Fruit fly (Drosophila melanogaster): Measurements from ENCODE around the gene CG42359.

Gene CG42359

DNA sequence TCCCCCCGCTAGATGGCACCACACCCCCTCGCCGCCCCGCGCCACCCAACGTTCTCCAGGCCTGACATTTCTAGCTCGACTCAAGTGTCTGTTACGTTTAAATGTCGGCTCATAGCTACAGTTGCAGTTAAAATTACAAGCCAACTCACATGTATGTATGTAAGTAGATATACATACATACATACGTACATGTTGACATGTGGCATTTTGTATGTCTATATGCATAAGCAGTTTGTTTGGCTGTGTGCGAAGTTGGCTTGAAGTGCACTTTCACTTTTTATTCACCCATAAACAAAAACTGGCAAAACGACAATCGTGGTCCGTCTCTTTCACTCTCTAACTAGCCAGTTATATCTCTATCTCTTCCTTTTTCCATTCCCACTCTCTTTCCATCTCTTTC is 20.7 kb upstream of the CG42359 start (continued):
- TF ChIP-seq CG2678 (tag; optimal IDR thresholded peaks at IDR 0.05) (peak; percentile 55), bowl (GFP tag; IDR thresholded peaks at IDR 0.05) (peak; percentile 44; the same call in 1 of the 2 replicates), CG17359 (tag; optimal IDR thresholded peaks at IDR 0.05) (peak; percentile 74), gsb-n (tag; optimal IDR thresholded peaks at IDR 0.05) (peak; percentile 18), Poxn (GFP tag; IDR thresholded peaks at IDR 0.05) (no peak), lab (GFP tag; optimal IDR thresholded peaks at IDR 0.05) (peak; percentile 35), wek (GFP tag; optimal IDR thresholded peaks at IDR 0.05) (peak; percentile 49), Lim3 (GFP tag; IDR thresholded peaks at IDR 0.05) (peak; percentile 31; the same call in 1 of the 2 replicates)

DNA sequence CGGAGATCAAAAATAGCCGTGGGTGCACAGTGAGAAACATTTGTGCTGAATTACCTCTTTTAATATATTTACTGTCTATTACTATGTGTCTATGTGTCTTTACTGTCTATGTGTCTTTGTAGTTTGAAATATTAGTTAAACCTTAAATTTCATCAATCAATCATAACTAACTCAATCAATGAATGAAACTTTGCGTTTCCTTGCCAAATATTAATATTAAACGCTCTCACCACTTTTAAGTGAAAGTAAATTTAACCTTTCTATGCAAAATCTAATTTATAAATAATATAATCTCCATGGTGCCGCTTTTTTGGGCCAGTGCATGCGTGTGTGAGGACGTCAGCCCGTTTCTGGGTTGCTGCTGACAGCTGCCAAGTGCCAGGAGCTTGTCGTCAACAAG is 19.1 kb upstream of the CG42359 start:
- no peak for TF ChIP-seq CG17912 (GFP tag; optimal IDR thresholded peaks at IDR 0.05)
- no peak for TF ChIP-seq CG11560 (tag; IDR thresholded peaks at IDR 0.05)
- TF ChIP-seq CG4360 (GFP tag; IDR thresholded peaks at IDR 0.05): no peak
- no peak for TF ChIP-seq Rfx (GFP tag; IDR thresholded peaks at IDR 0.05)
- no peak for TF ChIP-seq Kr (GFP tag; optimal IDR thresholded peaks at IDR 0.05)
- TF ChIP-seq CG17361 (GFP tag; IDR thresholded peaks at IDR 0.05): peak; percentile 35; the same call in 1 of the 3 replicates
- no peak for TF ChIP-seq CG5180 (GFP tag; optimal IDR thresholded peaks at IDR 0.05)
- TF ChIP-seq ab (GFP tag; optimal IDR thresholded peaks at IDR 0.05): no peak
- TF ChIP-seq gcm2 (GFP tag; optimal IDR thresholded peaks at IDR 0.05): no peak
- no peak for TF ChIP-seq Xrp1 (GFP tag; IDR thresholded peaks at IDR 0.05)
- TF ChIP-seq Six4 (GFP tag; optimal IDR thresholded peaks at IDR 0.05): no peak
- TF ChIP-seq CkIIα-i1 (GFP tag; IDR thresholded peaks at IDR 0.05): no peak
- peak in 1 of 2 experiments; percentile 49 for TF ChIP-seq eve (GFP tag; optimal IDR thresholded peaks at IDR 0.05)
- TF ChIP-seq Abd-B (GFP tag; optimal IDR thresholded peaks at IDR 0.05): no peak
- no peak for TF ChIP-seq D (optimal IDR thresholded peaks at IDR 0.05)
- no peak for TF ChIP-seq D (GFP tag; optimal IDR thresholded peaks at IDR 0.05)
- peak; percentile 81 for TF ChIP-seq sens (GFP tag)
- no peak for TF ChIP-seq yki (optimal IDR thresholded peaks at IDR 0.05)
- no peak for TF ChIP-seq danr (GFP tag; IDR thresholded peaks at IDR 0.05)
- TF ChIP-seq Side (GFP tag; optimal IDR thresholded peaks at IDR 0.05): no peak
- TF ChIP-seq Doc2 (GFP tag; IDR thresholded peaks at IDR 0.05): no peak
- TF ChIP-seq ftz-f1 (GFP tag; optimal IDR thresholded peaks at IDR 0.05): no peak
- TF ChIP-seq CG11456 (GFP tag; IDR thresholded peaks at IDR 0.05): no peak
- TF ChIP-seq Ssrp (tag; optimal IDR thresholded peaks at IDR 0.05): peak; percentile 30
- TF ChIP-seq CG6272 (GFP tag; IDR thresholded peaks at IDR 0.05): no peak
- TF ChIP-seq Jarid2 (GFP tag; optimal IDR thresholded peaks at IDR 0.05): no peak
- TF ChIP-seq dm (GFP tag; optimal IDR thresholded peaks at IDR 0.05): no peak
- no peak for TF ChIP-seq zfh2 (GFP tag; optimal IDR thresholded peaks at IDR 0.05)
- TF ChIP-seq pita (GFP tag; optimal IDR thresholded peaks at IDR 0.05): no peak
- TF ChIP-seq CG3407 (GFP tag; optimal IDR thresholded peaks at IDR 0.05): no peak
- TF ChIP-seq CG12219 (GFP tag; optimal IDR thresholded peaks at IDR 0.05): no peak
- TF ChIP-seq CG2116 (GFP tag; optimal IDR thresholded peaks at IDR 0.05): no peak
- TF ChIP-seq HmgZ (tag; optimal IDR thresholded peaks at IDR 0.05): no peak
- no peak for TF ChIP-seq Trl (optimal IDR thresholded peaks at IDR 0.05)
- no peak for TF ChIP-seq Trl (GFP tag; optimal IDR thresholded peaks at IDR 0.05)
- no peak for TF ChIP-seq al (GFP tag; IDR thresholded peaks at IDR 0.05)
- TF ChIP-seq pan (optimal IDR thresholded peaks at IDR 0.05): no peak
- TF ChIP-seq pan (GFP tag; optimal IDR thresholded peaks at IDR 0.05 in 1 of 2, IDR thresholded peaks at IDR 0.05 in 1 of 2): no peak
- TF ChIP-seq gro (GFP tag; optimal IDR thresholded peaks at IDR 0.05): no peak
- TF ChIP-seq dan (GFP tag; IDR thresholded peaks at IDR 0.05): no peak
- no peak for TF ChIP-seq CG10321 (GFP tag; IDR thresholded peaks at IDR 0.05)
- no peak for TF ChIP-seq tx (GFP tag; optimal IDR thresholded peaks at IDR 0.05)
- no peak for TF ChIP-seq CG32772 (GFP tag; IDR thresholded peaks at IDR 0.05)
- no peak for TF ChIP-seq NC2α (GFP tag; optimal IDR thresholded peaks at IDR 0.05)
- no peak for TF ChIP-seq Oaz (GFP tag; IDR thresholded peaks at IDR 0.05)
- TF ChIP-seq CG31224 (GFP tag; IDR thresholded peaks at IDR 0.05): no peak
